Worm (Caenorhabditis elegans) whole organism, young adult: ENCODE results near the gene F46G11.2.
A peak's percentile ranks its signal among the peaks of the same experiment; 100 is the strongest.

Source experiments
- B0035.1 ChIP-seq: sonication (generic microtip); optimal IDR thresholded peaks from 2 replicates; lab custom pipeline; 2016; ENCODE audit warnings: missing genetic modification characterization, mild to moderate bottlenecking, missing compliant biosample characterization, missing genotype, missing genetic modification reagents
- B0336.3 ChIP-seq: fragments of 200-800 bp; sonication (Bioruptor generic); IDR thresholded peaks from 2 replicates; pipeline ENCODE4 v1.3.6; 2022; ENCODE audit warnings: missing genetic modification characterization, missing compliant biosample characterization
- C17E4.6 ChIP-seq: fragments of 200-800 bp; sonication (Bioruptor generic); IDR thresholded peaks from 2 replicates; pipeline ENCODE4 v1.3.6; 2022; ENCODE audit warnings: missing genetic modification reagents, missing genetic modification characterization, missing compliant biosample characterization
- F22D6.2 ChIP-seq: sonication (generic microtip); optimal IDR thresholded peaks from 2 replicates; lab custom pipeline; 2016; ENCODE audit warnings: mild to moderate bottlenecking, missing genetic modification characterization, missing compliant biosample characterization
- T26A5.8 ChIP-seq: sonication (generic microtip); optimal IDR thresholded peaks from 2 replicates; lab custom pipeline; 2016; ENCODE audit warnings: missing genetic modification characterization, missing compliant biosample characterization
- Y53G8AR.9 ChIP-seq: fragments of 200-800 bp; sonication (Bioruptor generic); conservative IDR thresholded peaks from 2 replicates; pipeline ENCODE4 v1.3.6; 2022; ENCODE audit warnings: missing genetic modification reagents, missing genetic modification characterization, missing compliant biosample characterization
- Y95B8A.8 ChIP-seq: fragments of 200-800 bp; sonication (Bioruptor generic); IDR thresholded peaks from 2 replicates; pipeline ENCODE4 v1.3.6; 2022; ENCODE audit warnings: missing genetic modification reagents, missing genetic modification characterization, missing compliant biosample characterization
- ZK185.1 ChIP-seq: sonication (generic microtip); optimal IDR thresholded peaks from 2 replicates; lab custom pipeline; 2016; ENCODE audit warnings: mild to moderate bottlenecking, missing genetic modification characterization, missing compliant biosample characterization; ENCODE audit not compliant: poor library complexity, severe bottlenecking
- akir-1 ChIP-seq: fragments of 200-800 bp; sonication (Bioruptor generic); optimal IDR thresholded peaks from 2 replicates; lab custom pipeline; 2018; ENCODE audit warnings: mild to moderate bottlenecking, missing genetic modification characterization, moderate library complexity, missing compliant biosample characterization
- ama-1 ChIP-seq, 3 experiments: fragments of 150-350 bp in 1 of 3; sonication (generic microtip) in 2 of 3; optimal IDR thresholded peaks; 2 replicates each; lab custom pipeline; 2014 to 2018; ENCODE audit warnings: missing biosample characterization in 2 of 3, missing genetic modification characterization in 2 of 3, missing genetic modification reagents in 2 of 3
- atf-7 ChIP-seq: sonication (generic microtip); optimal IDR thresholded peaks from 2 replicates; lab custom pipeline; 2017; ENCODE audit warnings: mild to moderate bottlenecking, missing genetic modification characterization, missing compliant biosample characterization
- athp-1 ChIP-seq: sonication (generic microtip); optimal IDR thresholded peaks from 2 replicates; lab custom pipeline; 2017; ENCODE audit warnings: mild to moderate bottlenecking, missing genetic modification characterization, missing compliant biosample characterization
- attf-5 ChIP-seq: fragments of 200-800 bp; sonication (Bioruptor generic); optimal IDR thresholded peaks from 2 replicates; lab custom pipeline; 2018; ENCODE audit warnings: mild to moderate bottlenecking, missing genetic modification characterization, missing compliant biosample characterization
- cebp-1 ChIP-seq, 2 experiments: fragments of 200-800 bp in 1 of 2; sonication (Bioruptor generic) in 1 of 2; sonication (generic microtip) in 1 of 2; IDR thresholded peaks in 1 of 2; optimal IDR thresholded peaks in 1 of 2; 2 replicates each; pipeline versions ENCODE4 v1.3.6 to Lab custom; 2017 to 2022; ENCODE audit warnings: missing compliant biosample characterization in 2 of 2, missing genetic modification characterization in 2 of 2, mild to moderate bottlenecking in 1 of 2, missing genetic modification reagents in 1 of 2, moderate library complexity in 1 of 2
- ceh-100 ChIP-seq: fragments of 200-800 bp; sonication (Bioruptor generic); IDR thresholded peaks from 2 replicates; pipeline ENCODE4 v1.3.6; 2022; ENCODE audit warnings: missing genetic modification reagents, missing genetic modification characterization, missing compliant biosample characterization
- ceh-91 ChIP-seq: fragments of 200-800 bp; sonication (Bioruptor generic); IDR thresholded peaks from 2 replicates; pipeline ENCODE4 v1.3.6; 2022; ENCODE audit warnings: missing genetic modification reagents, missing genetic modification characterization, missing compliant biosample characterization
- chd-7 ChIP-seq: sonication (generic microtip); optimal IDR thresholded peaks from 2 replicates; lab custom pipeline; 2016; ENCODE audit warnings: mild to moderate bottlenecking, missing genetic modification characterization, moderate library complexity, missing compliant biosample characterization
- dox-1 ChIP-seq: fragments of 200-800 bp; sonication (Bioruptor generic); IDR thresholded peaks from 2 replicates; pipeline ENCODE4 v1.3.6; 2022; ENCODE audit warnings: missing genetic modification reagents, missing genetic modification characterization, missing compliant biosample characterization
- egrh-3 ChIP-seq: fragments of 200-800 bp; sonication (Bioruptor generic); IDR thresholded peaks from 2 replicates; pipeline ENCODE4 v1.3.6; 2022; ENCODE audit warnings: missing genetic modification reagents, missing genetic modification characterization, missing compliant biosample characterization
- gei-17 ChIP-seq: fragments of 200-800 bp; sonication (Bioruptor generic); optimal IDR thresholded peaks from 2 replicates; lab custom pipeline; 2018; ENCODE audit warnings: mild to moderate bottlenecking, missing genetic modification characterization, missing compliant biosample characterization
- hrde-1 ChIP-seq: sonication (generic microtip); optimal IDR thresholded peaks from 2 replicates; lab custom pipeline; 2016; ENCODE audit warnings: missing genetic modification characterization, mild to moderate bottlenecking, missing compliant biosample characterization, moderate library complexity, missing genotype, missing genetic modification reagents, borderline replicate concordance
- let-526 ChIP-seq: fragments of 200-800 bp; sonication (Bioruptor generic); IDR thresholded peaks from 2 replicates; pipeline ENCODE4 v1.3.6; 2022; ENCODE audit warnings: missing genetic modification reagents, missing genetic modification characterization, missing compliant biosample characterization
- lin-35 ChIP-seq, 3 experiments: fragments of 150-350 bp in 2 of 3; sonication (generic microtip) in 1 of 3; optimal IDR thresholded peaks; 2 replicates each; lab custom pipeline; 2014 to 2018; ENCODE audit warnings: missing biosample characterization in 3 of 3, missing genetic modification characterization in 3 of 3, missing genetic modification reagents in 3 of 3
- lsl-1 ChIP-seq: fragments of 200-800 bp; sonication (Bioruptor generic); optimal IDR thresholded peaks from 2 replicates; lab custom pipeline; 2018; ENCODE audit warnings: mild to moderate bottlenecking, missing genetic modification characterization, moderate library complexity, missing compliant biosample characterization
- madf-6 ChIP-seq: fragments of 200-800 bp; sonication (Bioruptor generic); IDR thresholded peaks from 2 replicates; pipeline ENCODE4 v1.3.6; 2022; ENCODE audit warnings: missing genetic modification reagents, missing genetic modification characterization, missing compliant biosample characterization
- mcd-1 ChIP-seq: fragments of 200-800 bp; sonication (Bioruptor generic); IDR thresholded peaks from 2 replicates; pipeline ENCODE4 v1.3.6; 2022; ENCODE audit warnings: missing genetic modification reagents, missing genetic modification characterization, missing compliant biosample characterization
- mel-28 ChIP-seq: sonication (generic microtip); optimal IDR thresholded peaks from 2 replicates; lab custom pipeline; 2016; ENCODE audit warnings: borderline replicate concordance, mild to moderate bottlenecking, missing genetic modification characterization, missing compliant biosample characterization
- mes-4 ChIP-seq: sonication (generic microtip); optimal IDR thresholded peaks from 2 replicates; lab custom pipeline; 2016; ENCODE audit warnings: missing genotype, missing genetic modification characterization, missing compliant biosample characterization
- nhr-120 ChIP-seq: fragments of 200-800 bp; sonication (Bioruptor generic); IDR thresholded peaks from 2 replicates; pipeline ENCODE4 v1.3.6; 2022; ENCODE audit warnings: missing genetic modification characterization, missing compliant biosample characterization
- nhr-80 ChIP-seq: sonication (generic microtip); optimal IDR thresholded peaks from 2 replicates; lab custom pipeline; 2016; ENCODE audit warnings: missing genetic modification characterization, missing compliant biosample characterization
- nhr-90 ChIP-seq: sonication (generic microtip); optimal IDR thresholded peaks from 2 replicates; lab custom pipeline; 2016; ENCODE audit warnings: missing genotype, mild to moderate bottlenecking, missing genetic modification characterization, missing compliant biosample characterization
- pha-4 ChIP-seq: fragments of 150-350 bp; sonication (generic microtip); optimal IDR thresholded peaks from 2 replicates; lab custom pipeline; 2014; ENCODE audit warnings: missing biosample characterization, missing genetic modification reagents, missing genetic modification characterization
- rec-8 ChIP-seq, 2 experiments: sonication (generic microtip); optimal IDR thresholded peaks; 2 replicates each; lab custom pipeline; 2016; ENCODE audit warnings: mild to moderate bottlenecking in 2 of 2, missing genetic modification characterization in 2 of 2, missing genetic modification reagents in 2 of 2, missing genotype in 2 of 2, missing biosample characterization in 1 of 2, missing compliant biosample characterization in 1 of 2, moderate library complexity in 1 of 2
- repo-1 ChIP-seq: sonication (generic microtip); optimal IDR thresholded peaks from 2 replicates; lab custom pipeline; 2017; ENCODE audit warnings: mild to moderate bottlenecking, missing genetic modification characterization, missing compliant biosample characterization
- sea-2 ChIP-seq: fragments of 200-800 bp; sonication (Bioruptor generic); IDR thresholded peaks from 2 replicates; pipeline ENCODE4 v1.3.6; 2022; ENCODE audit warnings: missing genetic modification characterization, missing compliant biosample characterization
- snpc-1.1 ChIP-seq: sonication (generic microtip); optimal IDR thresholded peaks from 2 replicates; lab custom pipeline; 2017; ENCODE audit warnings: missing genetic modification characterization, mild to moderate bottlenecking, missing compliant biosample characterization, antibody characterized with exemption, moderate library complexity, missing genotype, missing genetic modification reagents; ENCODE audit not compliant: insufficient read depth
- xnd-1 ChIP-seq: sonication (generic microtip); optimal IDR thresholded peaks from 2 replicates; lab custom pipeline; 2016; ENCODE audit warnings: missing genotype, missing genetic modification reagents, missing genetic modification characterization, missing compliant biosample characterization
- ztf-26 ChIP-seq: sonication (generic microtip); optimal IDR thresholded peaks from 2 replicates; lab custom pipeline; 2017; ENCODE audit warnings: missing genetic modification characterization, missing compliant biosample characterization

F46G11.2 gene

DNA sequence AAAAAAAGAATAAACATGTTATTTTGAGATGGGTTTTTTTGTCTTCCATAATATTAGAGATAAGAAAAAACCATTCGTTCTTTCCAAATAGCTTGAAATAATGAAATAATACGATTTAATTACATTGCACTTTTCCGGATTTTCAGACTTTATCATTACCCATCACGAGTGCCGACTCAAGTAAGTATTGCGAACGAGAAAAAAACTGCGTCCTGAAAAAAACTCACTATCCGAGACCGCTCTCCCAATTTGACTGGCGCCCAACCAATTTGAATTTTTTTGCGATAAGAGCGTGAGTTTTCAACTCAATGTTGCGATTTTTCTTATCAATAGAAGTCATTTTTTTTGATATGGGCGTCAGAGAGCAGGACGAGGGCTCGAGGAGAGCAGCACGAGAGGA lies 25.1 kb downstream of the F46G11.2 start (continued):
- TF ChIP-seq Y95B8A.8 (GFP tag; lab: Robert Waterston, UW) (no peak), hrde-1 (no peak), ceh-91 (GFP tag; lab: Robert Waterston, UW) (no peak), dox-1 (GFP tag; lab: Robert Waterston, UW) (peak; percentile 53), xnd-1 (tag; lab: Kevin White, UChicago) (no peak), nhr-80 (tag; lab: Kevin White, UChicago) (peak; percentile 97), ceh-100 (GFP tag; lab: Robert Waterston, UW) (no peak), mes-4 (no peak), F22D6.2 (tag; lab: Kevin White, UChicago) (no peak), pha-4 (tag; lab: Kevin White, UChicago) (peak; percentile 40), snpc-1.1 (tag; lab: Kevin White, UChicago) (no peak), ama-1 (optimal IDR thresholded peaks at IDR 0.05; lab: Kevin White, UChicago) (no peak), ama-1 (GFP tag; optimal IDR thresholded peaks at IDR 0.05; lab: Kevin White, UChicago) (no peak), ztf-26 (no peak), egrh-3 (GFP tag; lab: Robert Waterston, UW) (no peak), lsl-1 (GFP tag; lab: Kevin White, UChicago) (no peak), ZK185.1 (no peak), cebp-1 (GFP tag; IDR thresholded peaks at IDR 0.05; lab: Robert Waterston, UW) (no peak), cebp-1 (tag; optimal IDR thresholded peaks at IDR 0.05; lab: Kevin White, UChicago) (peak; percentile 50), nhr-90 (no peak), rec-8 (tag; optimal IDR thresholded peaks at IDR 0.05; lab: Kevin White, UChicago) (no peak), B0336.3 (GFP tag; lab: Robert Waterston, UW) (peak; percentile 24; the same call in 1 of the 2 replicates), madf-6 (GFP tag; lab: Robert Waterston, UW) (no peak), sea-2 (GFP tag; lab: Robert Waterston, UW) (no peak), B0035.1 (tag; lab: Kevin White, UChicago) (no peak), Y53G8AR.9 (GFP tag; lab: Robert Waterston, UW) (no peak), let-526 (GFP tag; lab: Robert Waterston, UW) (no peak), akir-1 (GFP tag; lab: Kevin White, UChicago) (no peak), lin-35 (GFP tag; optimal IDR thresholded peaks at IDR 0.05; lab: Kevin White, UChicago) (no peak), chd-7 (no peak), C17E4.6 (no peak), atf-7 (peak; percentile 10)

- TF ChIP-seq mcd-1 (GFP tag; lab: Robert Waterston, UW) (no peak), dox-1 (GFP tag; lab: Robert Waterston, UW) (peak; percentile 36; the same call in 1 of the 2 replicates), nhr-80 (tag; lab: Kevin White, UChicago) (peak; percentile 64)
These were observed 26.4 kb downstream of the F46G11.2 start for ce11 chrX:5814342-5814741.

DNA sequence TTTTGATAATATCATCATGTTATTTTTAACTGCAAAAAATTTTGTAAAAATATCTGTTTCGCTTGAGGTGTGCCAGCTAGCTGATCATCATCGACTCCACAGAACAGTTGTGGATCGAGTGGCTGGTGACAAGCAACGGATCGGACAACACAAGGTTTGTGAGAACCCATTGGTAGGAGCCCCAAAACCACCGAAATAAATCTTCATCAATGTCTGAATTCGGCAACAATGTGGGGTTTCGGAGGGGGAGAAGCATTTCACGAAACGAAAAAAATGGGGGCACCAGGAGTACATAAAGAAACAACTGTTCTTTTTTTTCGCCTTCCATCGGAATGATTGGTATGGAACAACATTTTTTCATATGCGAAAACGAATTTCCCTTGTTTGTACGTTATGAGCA lies 27.4 kb downstream of the F46G11.2 start:
- TF ChIP-seq ama-1 (optimal IDR thresholded peaks at IDR 0.05; lab: Kevin White, UChicago) (no peak), ama-1 (GFP tag; optimal IDR thresholded peaks at IDR 0.05; lab: Kevin White, UChicago) (no peak), gei-17 (GFP tag; lab: Kevin White, UChicago) (no peak), nhr-120 (GFP tag; lab: Robert Waterston, UW) (no peak), B0336.3 (GFP tag; lab: Robert Waterston, UW) (no peak), mel-28 (tag; lab: Kevin White, UChicago) (no peak), repo-1 (tag; lab: Kevin White, UChicago) (no peak), athp-1 (tag; lab: Kevin White, UChicago) (no peak), ceh-91 (GFP tag; lab: Robert Waterston, UW) (no peak), T26A5.8 (no peak), attf-5 (GFP tag; lab: Kevin White, UChicago) (no peak)
